Worm (Caenorhabditis elegans) whole organism, early embryonic: Measurements from ENCODE around the gene F26D2.13.

ENCODE experiments used
- F13C5.2 ChIP-seq: sonication (generic microtip); optimal IDR thresholded peaks from 2 replicates; lab custom pipeline; 2017; ENCODE audit warnings: mild to moderate bottlenecking, missing genetic modification characterization, inconsistent platforms, missing compliant biosample characterization
- aly-1 ChIP-seq: sonication (generic microtip); optimal IDR thresholded peaks from 2 replicates; lab custom pipeline; 2016; ENCODE audit warnings: missing genetic modification characterization, missing compliant biosample characterization
- ama-1 ChIP-seq: fragments of 150-350 bp; optimal IDR thresholded peaks from 2 replicates; lab custom pipeline; 2014
- ceh-13 ChIP-seq: fragments of 200-800 bp; sonication (Bioruptor generic); optimal IDR thresholded peaks from 2 replicates; lab custom pipeline; 2018; ENCODE audit warnings: mild to moderate bottlenecking, missing genetic modification characterization, missing compliant biosample characterization
- ceh-36 ChIP-seq: sonication (generic microtip); optimal IDR thresholded peaks from 2 replicates; lab custom pipeline; 2016; ENCODE audit warnings: missing genetic modification characterization, inconsistent platforms, missing compliant biosample characterization
- ets-7 ChIP-seq: sonication (generic microtip); optimal IDR thresholded peaks from 2 replicates; lab custom pipeline; 2016; ENCODE audit warnings: missing genotype, missing genetic modification characterization, missing compliant biosample characterization
- flt-1 ChIP-seq: fragments of 200-800 bp; sonication (Bioruptor generic); IDR thresholded peaks from 2 replicates; pipeline ENCODE4 v1.3.6; 2022; ENCODE audit warnings: missing genetic modification characterization, missing compliant biosample characterization
- hnd-1 ChIP-seq: sonication (generic microtip); optimal IDR thresholded peaks from 2 replicates; lab custom pipeline; 2016; ENCODE audit warnings: missing genetic modification characterization, missing compliant biosample characterization
- pes-1 ChIP-seq: fragments of 200-800 bp; sonication (Bioruptor generic); IDR thresholded peaks from 2 replicates; pipeline ENCODE4 v1.3.6; 2022; ENCODE audit warnings: missing genetic modification reagents, missing genetic modification characterization, missing compliant biosample characterization
- scrt-1 ChIP-seq: fragments of 200-800 bp; sonication (Bioruptor generic); IDR thresholded peaks from 2 replicates; pipeline ENCODE4 v1.3.6; 2022; ENCODE audit warnings: missing genetic modification characterization, missing compliant biosample characterization
- sea-1 ChIP-seq: fragments of 200-800 bp; sonication (Bioruptor generic); conservative IDR thresholded peaks from 2 replicates; pipeline ENCODE4 v1.3.6; 2022; ENCODE audit warnings: missing genetic modification characterization, missing compliant biosample characterization
- tbx-37 ChIP-seq: fragments of 200-800 bp; sonication (Bioruptor generic); conservative IDR thresholded peaks from 2 replicates; pipeline ENCODE4 v1.3.6; 2022; ENCODE audit warnings: missing genetic modification reagents, missing genetic modification characterization, missing compliant biosample characterization

DNA sequence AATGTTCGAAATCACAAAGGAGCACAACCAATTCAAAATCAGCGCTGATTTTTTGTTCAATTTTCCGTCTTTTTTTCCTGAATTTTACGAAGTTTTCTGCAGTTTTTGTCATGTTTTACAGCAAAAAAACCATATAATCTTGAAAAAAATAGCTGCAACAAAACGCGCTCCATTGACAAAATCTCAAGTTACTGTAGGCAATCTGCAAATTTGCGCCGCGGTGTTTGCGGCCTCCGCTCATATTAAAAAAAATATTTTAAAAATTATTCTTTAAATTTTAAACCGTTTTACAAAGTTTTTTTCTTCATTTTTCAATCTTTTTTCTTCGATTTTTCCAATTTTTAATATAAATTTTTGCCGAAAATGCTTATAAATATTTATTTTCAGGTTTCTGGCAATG, 30.0 kb downstream of the F26D2.13 start:
- TF ChIP-seq hnd-1 (tag; lab: Kevin White, UChicago) (no peak), flt-1 (GFP tag; lab: Robert Waterston, UW) (no peak), scrt-1 (GFP tag; lab: Robert Waterston, UW) (no peak), ama-1 (lab: Kevin White, UChicago) (no peak), sea-1 (GFP tag; lab: Robert Waterston, UW) (no peak), ets-7 (no peak), pes-1 (GFP tag; lab: Robert Waterston, UW) (no peak), ceh-36 (tag; lab: Kevin White, UChicago) (no peak), ceh-13 (GFP tag; lab: Kevin White, UChicago) (no peak), tbx-37 (GFP tag; lab: Robert Waterston, UW) (no peak), aly-1 (no peak), F13C5.2 (tag; lab: Kevin White, UChicago) (no peak)
